Worm (Caenorhabditis elegans) whole organism, late embryonic: ENCODE results near the gene lgc-13.
A peak's percentile ranks its signal among the peaks of the same experiment; 100 is the strongest.

Experiments used
- C38D4.7 ChIP-seq: fragments of 200-800 bp; sonication (Bioruptor generic); optimal IDR thresholded peaks from 2 replicates; lab custom pipeline; 2018; ENCODE audit warnings: mild to moderate bottlenecking, missing genetic modification characterization, moderate library complexity, missing compliant biosample characterization
- Y22D7AL.16 ChIP-seq: sonication (generic microtip); optimal IDR thresholded peaks from 2 replicates; lab custom pipeline; 2016; ENCODE audit warnings: missing genetic modification characterization, missing compliant biosample characterization
- ceh-18 ChIP-seq: sonication (generic microtip); optimal IDR thresholded peaks from 2 replicates; lab custom pipeline; 2016; ENCODE audit warnings: missing genetic modification characterization, missing compliant biosample characterization
- ceh-19 ChIP-seq: fragments of 200-800 bp; sonication (Bioruptor generic); optimal IDR thresholded peaks from 2 replicates; lab custom pipeline; 2018; ENCODE audit warnings: mild to moderate bottlenecking, missing genetic modification characterization, missing compliant biosample characterization
- ceh-24 ChIP-seq: sonication (generic microtip); optimal IDR thresholded peaks from 2 replicates; lab custom pipeline; 2016; ENCODE audit warnings: mild to moderate bottlenecking, missing genetic modification characterization, missing compliant biosample characterization
- ceh-6 ChIP-seq: fragments of 200-800 bp; sonication (Bioruptor generic); optimal IDR thresholded peaks from 2 replicates; lab custom pipeline; 2018; ENCODE audit warnings: mild to moderate bottlenecking, missing genetic modification characterization, missing compliant biosample characterization
- dmd-4 ChIP-seq: sonication (generic microtip); optimal IDR thresholded peaks from 2 replicates; lab custom pipeline; 2016; ENCODE audit warnings: borderline replicate concordance, missing genetic modification characterization, missing compliant biosample characterization
- elt-2 ChIP-seq: sonication (generic microtip); optimal IDR thresholded peaks from 2 replicates; lab custom pipeline; 2016; ENCODE audit warnings: missing genetic modification reagents, missing genetic modification characterization, missing compliant biosample characterization
- ets-4 ChIP-seq: sonication (generic microtip); optimal IDR thresholded peaks from 2 replicates; lab custom pipeline; 2016; ENCODE audit warnings: missing genetic modification characterization, missing compliant biosample characterization
- mec-3 ChIP-seq: sonication (generic microtip); optimal IDR thresholded peaks from 2 replicates; lab custom pipeline; 2016; ENCODE audit warnings: borderline replicate concordance, missing genetic modification characterization, missing compliant biosample characterization
- odd-2 ChIP-seq: sonication (generic microtip); optimal IDR thresholded peaks from 2 replicates; lab custom pipeline; 2017; ENCODE audit warnings: antibody characterized with exemption, mild to moderate bottlenecking, missing genetic modification characterization, missing compliant biosample characterization
- pag-3 ChIP-seq: sonication (generic microtip); optimal IDR thresholded peaks from 2 replicates; lab custom pipeline; 2016; ENCODE audit warnings: missing compliant biosample characterization, missing genetic modification characterization, borderline replicate concordance
- pha-2 ChIP-seq: sonication (generic microtip); optimal IDR thresholded peaks from 2 replicates; lab custom pipeline; 2017; ENCODE audit warnings: mild to moderate bottlenecking, missing genetic modification characterization, missing compliant biosample characterization
- pha-4 ChIP-seq: fragments of 150-350 bp; optimal IDR thresholded peaks from 2 replicates; lab custom pipeline; 2018; ENCODE audit warnings: missing biosample characterization, missing genetic modification reagents, missing genetic modification characterization
- pros-1 ChIP-seq: fragments of 150-350 bp; optimal IDR thresholded peaks from 2 replicates; lab custom pipeline; 2014; ENCODE audit warnings: missing biosample characterization, missing genetic modification reagents, missing genetic modification characterization
- rnt-1 ChIP-seq: sonication (generic microtip); optimal IDR thresholded peaks from 2 replicates; lab custom pipeline; 2016; ENCODE audit warnings: missing genetic modification characterization, missing compliant biosample characterization
- syd-9 ChIP-seq: sonication (generic microtip); optimal IDR thresholded peaks from 2 replicates; lab custom pipeline; 2016; ENCODE audit warnings: mild to moderate bottlenecking, missing genetic modification characterization, moderate library complexity, missing compliant biosample characterization
- ttx-3 ChIP-seq: sonication (generic microtip); optimal IDR thresholded peaks from 2 replicates; lab custom pipeline; 2016; ENCODE audit warnings: missing genetic modification reagents, missing genetic modification characterization, missing compliant biosample characterization
- unc-3 ChIP-seq, 2 experiments: fragments of 200-800 bp in 1 of 2; sonication (Bioruptor generic) in 1 of 2; sonication (generic microtip) in 1 of 2; conservative IDR thresholded peaks in 1 of 2; optimal IDR thresholded peaks in 1 of 2; 2 replicates each; pipeline versions ENCODE4 v1.3.6 to Lab custom; 2016 to 2022; ENCODE audit warnings: missing compliant biosample characterization in 2 of 2, missing genetic modification characterization in 2 of 2, missing genetic modification reagents in 1 of 2
- unc-55 ChIP-seq: sonication (generic microtip); optimal IDR thresholded peaks from 2 replicates; lab custom pipeline; 2017; ENCODE audit warnings: missing biosample characterization, missing genetic modification reagents, missing genetic modification characterization
- zip-5 ChIP-seq: sonication (generic microtip); optimal IDR thresholded peaks from 2 replicates; lab custom pipeline; 2016; ENCODE audit warnings: missing genetic modification characterization, missing compliant biosample characterization

lgc-13 gene

DNA sequence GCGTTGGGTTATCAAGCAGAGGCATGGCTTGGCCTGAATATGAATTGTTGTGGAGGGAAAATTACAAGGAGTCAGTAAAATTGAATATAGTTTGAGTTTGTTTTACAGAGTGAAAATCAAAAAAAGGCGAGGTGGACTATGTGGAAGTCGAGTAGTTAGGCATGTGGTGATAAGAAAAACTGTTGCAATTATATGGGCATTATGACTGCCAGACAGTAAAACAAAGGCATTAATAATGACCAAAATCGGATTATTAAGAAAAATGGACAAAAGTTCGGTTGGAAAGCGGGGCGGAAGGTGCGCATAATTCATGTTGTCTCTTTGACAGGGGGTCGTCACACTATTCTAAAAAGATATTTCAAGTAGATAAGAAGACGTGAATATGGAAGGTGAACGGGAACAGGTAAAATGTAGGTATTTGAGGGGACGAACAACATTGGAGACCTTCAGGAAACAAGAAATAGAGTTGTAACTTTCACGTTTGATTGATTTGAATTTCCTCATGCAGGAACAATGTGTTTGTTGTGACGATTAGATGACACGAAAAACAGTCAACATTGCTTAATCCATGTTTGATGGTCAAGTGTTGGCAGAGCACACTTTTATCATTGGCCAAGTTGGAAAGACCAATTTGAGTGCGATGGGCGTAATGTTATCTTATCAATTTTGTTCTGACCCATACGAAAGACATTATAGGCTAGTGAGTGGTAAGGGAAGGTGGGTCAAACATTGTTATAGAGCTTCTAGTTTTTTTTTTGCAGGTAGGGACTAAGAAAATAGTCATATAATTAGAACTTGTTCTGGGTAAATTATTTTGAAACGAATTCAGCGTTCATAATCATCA, 45.3 kb downstream of the lgc-13 start, which contains the start of gene mfsd-11:
Gene mfsd-11, minus strand, starts transcription at position 51 of the 844 bp plus-strand sequence.
- no peak for TF ChIP-seq pros-1
- peak; percentile 65 for TF ChIP-seq elt-2 (tag; lab: Kevin White, UChicago)

- no peak for TF ChIP-seq syd-9 (tag; lab: Kevin White, UChicago)
- TF ChIP-seq rnt-1 (tag; lab: Kevin White, UChicago): peak; percentile 4
- TF ChIP-seq odd-2 (tag; lab: Kevin White, UChicago): no peak
- no peak for TF ChIP-seq C38D4.7 (GFP tag; lab: Kevin White, UChicago)
- TF ChIP-seq unc-55 (GFP tag; lab: Kevin White, UChicago): peak; percentile 22
- TF ChIP-seq dmd-4: no peak
- no peak for TF ChIP-seq pag-3 (tag; lab: Kevin White, UChicago)
- no peak for TF ChIP-seq mec-3 (tag; lab: Kevin White, UChicago)
- no peak for TF ChIP-seq ets-4 (tag; lab: Kevin White, UChicago)
- TF ChIP-seq ceh-18: peak; percentile 0
- no peak for TF ChIP-seq ceh-24 (tag; lab: Kevin White, UChicago)
These were observed 49.7 kb downstream of the lgc-13 start for ce11 chrX:12158641-12159040.

- no peak for TF ChIP-seq zip-5
- no peak for TF ChIP-seq pha-2 (tag; lab: Kevin White, UChicago)
- TF ChIP-seq unc-3 (GFP tag; conservative IDR thresholded peaks at IDR 0.05; lab: Robert Waterston, UW): no peak
- TF ChIP-seq unc-3 (tag; optimal IDR thresholded peaks at IDR 0.05; lab: Kevin White, UChicago): no peak
- no peak for TF ChIP-seq ets-4 (tag; lab: Kevin White, UChicago)
- no peak for TF ChIP-seq unc-55 (GFP tag; lab: Kevin White, UChicago)
- no peak for TF ChIP-seq ttx-3 (tag; lab: Kevin White, UChicago)
- TF ChIP-seq C38D4.7 (GFP tag; lab: Kevin White, UChicago): no peak
- no peak for TF ChIP-seq Y22D7AL.16 (tag; lab: Kevin White, UChicago)
- TF ChIP-seq ceh-19: no peak
- no peak for TF ChIP-seq pha-4
- no peak for TF ChIP-seq ceh-6 (GFP tag; lab: Kevin White, UChicago)
These were observed 51.2 kb downstream of the lgc-13 start, which contains the start of gene F57G12.2 for ce11 chrX:12160002-12160690. TSS of gene F57G12.2 (minus strand) at chrX:12160052.
